Worm (Caenorhabditis elegans): ENCODE data around the gene cpsf-2.

- TF ChIP-seq Y105C5A.15 (GFP tag; IDR thresholded peaks at IDR 0.05) (no peak), ZK546.5 (tag; optimal IDR thresholded peaks at IDR 0.05) (no peak), aly-2 (tag; optimal IDR thresholded peaks at IDR 0.05) (no peak), unc-39 (tag; optimal IDR thresholded peaks at IDR 0.05) (no peak), dve-1 (tag; optimal IDR thresholded peaks at IDR 0.05; ENCODE audit: insufficient read depth) (peak; percentile 25), unc-62 (GFP tag; optimal IDR thresholded peaks at IDR 0.05 in 1 of 2) (no peak), unc-62 (tag; optimal IDR thresholded peaks at IDR 0.05) (no peak), snpc-4 (tag; optimal IDR thresholded peaks at IDR 0.05) (no peak), lim-7 (GFP tag; IDR thresholded peaks at IDR 0.05) (no peak)
Observed at ce11 chrV:7186599-7186998, 7.6 kb downstream of the cpsf-2 start.
